Fruit fly (Drosophila melanogaster): ENCODE results near the gene Dhc16F.

The Dhc16F gene

DNA sequence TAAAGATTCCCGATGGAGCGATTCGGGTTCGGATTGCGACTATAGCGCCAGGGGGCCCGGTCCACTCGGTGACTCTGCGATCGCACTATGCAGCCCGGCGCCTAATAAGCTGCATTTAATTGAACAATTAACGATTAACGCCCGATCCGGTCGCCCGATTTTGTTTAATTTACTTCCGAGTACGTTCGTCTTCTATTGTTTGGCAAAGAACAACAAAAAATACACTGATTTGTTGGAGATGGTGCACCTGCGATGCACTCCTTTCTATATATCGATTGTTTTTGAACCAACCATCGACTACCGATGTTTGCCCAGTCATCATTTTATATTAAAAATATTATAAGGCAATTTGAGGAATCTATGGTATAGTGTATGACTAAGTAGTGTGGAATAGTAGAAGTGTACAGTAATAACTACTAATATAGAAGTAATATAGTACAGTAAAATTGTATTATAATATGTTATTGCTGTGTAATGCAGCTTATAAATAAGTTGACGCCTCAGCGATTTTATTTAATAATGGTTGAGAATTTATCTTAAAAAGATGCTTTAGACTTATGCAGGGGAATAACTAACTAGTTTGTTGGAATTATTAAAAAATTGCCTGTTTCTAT is 36.9 kb downstream of the Dhc16F start, which contains the start of gene Mvb12 (continued):
- TF ChIP-seq CG6791 (GFP tag; IDR thresholded peaks at IDR 0.05; ENCODE audit: partially characterized antibody), result peak; percentile 63
- 0 out of 2 replicates have a peak, but pooled peaks have one; percentile 19 for TF ChIP-seq Rfx (GFP tag; IDR thresholded peaks at IDR 0.05)
- TF ChIP-seq CG34422 (GFP tag; IDR thresholded peaks at IDR 0.05), result peak; percentile 70; the same call in 2 of the 3 replicates
- no peak for TF ChIP-seq Mrtf (GFP tag; IDR thresholded peaks at IDR 0.05)
- peak; percentile 38 for TF ChIP-seq Scr (GFP tag; IDR thresholded peaks at IDR 0.05; ENCODE audit: partially characterized antibody)
- no peak for TF ChIP-seq CG16815 (GFP tag; optimal IDR thresholded peaks at IDR 0.05)
- peak; percentile 16 for TF ChIP-seq CG18262 (tag; optimal IDR thresholded peaks at IDR 0.05)
- TF ChIP-seq sug (tag; optimal IDR thresholded peaks at IDR 0.05), result peak; percentile 7
- TF ChIP-seq Aef1 (GFP tag; IDR thresholded peaks at IDR 0.05), result peak; percentile 42; the same call in 2 of the 3 replicates
- TF ChIP-seq Sox102F (GFP tag; optimal IDR thresholded peaks at IDR 0.05), result peak; percentile 18
- TF ChIP-seq CG17186 (GFP tag; optimal IDR thresholded peaks at IDR 0.05), result peak; percentile 4
- peak; percentile 60; the same call in 2 of the 3 replicates for TF ChIP-seq ci (GFP tag; IDR thresholded peaks at IDR 0.05)
- no peak for TF ChIP-seq Dp (GFP tag; optimal IDR thresholded peaks at IDR 0.05)
- TF ChIP-seq CG7745 (tag; optimal IDR thresholded peaks at IDR 0.05), result no peak
- no peak for TF ChIP-seq tx (GFP tag; optimal IDR thresholded peaks at IDR 0.05)
- TF ChIP-seq HLH4C (GFP tag; IDR thresholded peaks at IDR 0.05; ENCODE audit: partially characterized antibody), result peak; percentile 41; the same call in 2 of the 3 replicates
- TF ChIP-seq CG13287 (GFP tag; IDR thresholded peaks at IDR 0.05; ENCODE audit: partially characterized antibody), result peak; percentile 59
- TF ChIP-seq CG17359 (tag; optimal IDR thresholded peaks at IDR 0.05), result peak; percentile 5
- TF ChIP-seq zfh2 (GFP tag; optimal IDR thresholded peaks at IDR 0.05), result no peak
- peak; percentile 18 for TF ChIP-seq gem (tag; optimal IDR thresholded peaks at IDR 0.05)
- peak; percentile 4 for TF ChIP-seq Xbp1 (GFP tag; optimal IDR thresholded peaks at IDR 0.05)
- TF ChIP-seq seq (GFP tag; IDR thresholded peaks at IDR 0.05), result 0 out of 2 replicates have a peak, but pooled peaks have one; percentile 17
- no peak for TF ChIP-seq Drgx (GFP tag; IDR thresholded peaks at IDR 0.05)
- peak; percentile 24 for TF ChIP-seq pzg (GFP tag; optimal IDR thresholded peaks at IDR 0.05)
- 0 out of 2 replicates have a peak, but pooled peaks have one; percentile 20 for TF ChIP-seq ara (GFP tag; IDR thresholded peaks at IDR 0.05)
- TF ChIP-seq CG8924 (tag; optimal IDR thresholded peaks at IDR 0.05), result peak; percentile 17
- peak; percentile 51; the same call in 2 of the 3 replicates for TF ChIP-seq Doc3 (GFP tag; IDR thresholded peaks at IDR 0.05; ENCODE audit: partially characterized antibody)
- peak; percentile 54; the same call in 1 of the 2 replicates for TF ChIP-seq CG4360 (GFP tag; IDR thresholded peaks at IDR 0.05)
- 0 out of 3 replicates have a peak, but pooled peaks have one; percentile 27 for TF ChIP-seq mld (GFP tag; IDR thresholded peaks at IDR 0.05; ENCODE audit: partially characterized antibody)
- peak; percentile 37 for TF ChIP-seq unc-4 (GFP tag; IDR thresholded peaks at IDR 0.05; ENCODE audit: partially characterized antibody)
- TF ChIP-seq hbn (GFP tag; IDR thresholded peaks at IDR 0.05; ENCODE audit: partially characterized antibody), result peak; percentile 51
- no peak for TF ChIP-seq cwo (GFP tag; optimal IDR thresholded peaks at IDR 0.05)
- TF ChIP-seq Lim3 (GFP tag; IDR thresholded peaks at IDR 0.05), result no peak
- peak; percentile 15 for TF ChIP-seq CG14710 (tag; optimal IDR thresholded peaks at IDR 0.05)
- TF ChIP-seq nerfin-2 (GFP tag; IDR thresholded peaks at IDR 0.05; ENCODE audit: partially characterized antibody), result 0 out of 2 replicates have a peak, but pooled peaks have one; percentile 46
- TF ChIP-seq CG10147 (GFP tag; optimal IDR thresholded peaks at IDR 0.05), result peak; percentile 20
- peak; percentile 58 for TF ChIP-seq row (GFP tag; IDR thresholded peaks at IDR 0.05)
- peak; percentile 44 for TF ChIP-seq CG7987 (GFP tag; optimal IDR thresholded peaks at IDR 0.05)
- TF ChIP-seq MESR4 (GFP tag; optimal IDR thresholded peaks at IDR 0.05), result peak; percentile 54
- 0 out of 3 replicates have a peak, but pooled peaks have one; percentile 29 for TF ChIP-seq zen2 (GFP tag; IDR thresholded peaks at IDR 0.05; ENCODE audit: partially characterized antibody)
- TF ChIP-seq CG14860 (GFP tag; IDR thresholded peaks at IDR 0.05; ENCODE audit: partially characterized antibody), result peak; percentile 50; the same call in 2 of the 3 replicates
- TF ChIP-seq Spps (tag; optimal IDR thresholded peaks at IDR 0.05), result peak; percentile 17
- peak; percentile 52 for TF ChIP-seq CG33557 (GFP tag; optimal IDR thresholded peaks at IDR 0.05)
- no peak for TF ChIP-seq Vsx1 (GFP tag; optimal IDR thresholded peaks at IDR 0.05)
- peak; percentile 76 for TF ChIP-seq Med (GFP tag)
- TF ChIP-seq MBD-R2 (GFP tag; IDR thresholded peaks at IDR 0.05), result 0 out of 2 replicates have a peak, but pooled peaks have one; percentile 35
- peak; percentile 18 for TF ChIP-seq CG2712 (tag; optimal IDR thresholded peaks at IDR 0.05)
